Fruit fly (Drosophila melanogaster) whole organism, embryonic: ENCODE measurements around the gene P5CDh2.

Experiments used
- Adf1 ChIP-seq: fragments of 200-800 bp; sonication (Bioruptor generic); IDR thresholded peaks from 2 replicates; pipeline ENCODE4 v1.3.6; 2022; ENCODE audit warnings: missing biosample characterization, missing genetic modification characterization
- Awh ChIP-seq: fragments of 200-800 bp; sonication (Bioruptor generic); IDR thresholded peaks from 2 replicates; pipeline ENCODE4, ENCODE4 v1.3.6; 2022; ENCODE audit warnings: missing biosample characterization, missing genetic modification characterization
- B-H1 ChIP-seq: fragments of 200-800 bp; sonication (Bioruptor generic); IDR thresholded peaks from 3 replicates; pipeline ENCODE4 v1.3.6; 2022; ENCODE audit warnings: missing biosample characterization, missing genetic modification characterization
- Bgb ChIP-seq: fragments of 200-800 bp; sonication (Bioruptor generic); IDR thresholded peaks from 2 replicates; pipeline ENCODE4 v1.3.6; 2022; ENCODE audit warnings: missing biosample characterization, missing genetic modification characterization; ENCODE audit not compliant: partially characterized antibody
- Blimp-1 ChIP-seq: fragments of 200-800 bp; sonication (Bioruptor generic); optimal IDR thresholded peaks from 3 replicates; lab custom pipeline; 2018; ENCODE audit warnings: missing biosample characterization, missing genetic modification characterization, mild to moderate bottlenecking, moderate library complexity, missing genetic modification reagents
- CG10267 ChIP-seq: fragments of 200-800 bp; sonication (Bioruptor generic); optimal IDR thresholded peaks from 2 replicates; lab custom pipeline; 2018; ENCODE audit warnings: missing biosample characterization, mild to moderate bottlenecking, missing genetic modification characterization, moderate library complexity
- CG12219 ChIP-seq: fragments of 200-800 bp; sonication (Bioruptor generic); optimal IDR thresholded peaks from 3 replicates; lab custom pipeline; 2018; ENCODE audit warnings: missing biosample characterization, mild to moderate bottlenecking, missing genetic modification characterization
- CG12659 ChIP-seq: fragments of 200-800 bp; sonication (Bioruptor generic); optimal IDR thresholded peaks from 3 replicates; lab custom pipeline; 2017; ENCODE audit warnings: mild to moderate bottlenecking, missing biosample characterization, missing genetic modification reagents, missing genetic modification characterization
- CG14860 ChIP-seq: fragments of 200-800 bp; sonication (Bioruptor generic); IDR thresholded peaks from 3 replicates; pipeline ENCODE4 v1.3.6; 2022; ENCODE audit warnings: missing biosample characterization, missing genetic modification characterization; ENCODE audit not compliant: partially characterized antibody
- CG15073 ChIP-seq: fragments of 200-800 bp; sonication (Bioruptor generic); optimal IDR thresholded peaks from 2 replicates; lab custom pipeline; 2016; ENCODE audit warnings: missing biosample characterization, missing genetic modification characterization
- CG17359 ChIP-seq: fragments of 200-800 bp; sonication (Bioruptor generic); optimal IDR thresholded peaks from 3 replicates; lab custom pipeline; 2018; ENCODE audit warnings: missing biosample characterization, mild to moderate bottlenecking, missing genetic modification characterization, moderate library complexity
- CG18619 ChIP-seq: fragments of 200-800 bp; sonication (Bioruptor generic); optimal IDR thresholded peaks from 3 replicates; lab custom pipeline; 2017; ENCODE audit warnings: missing biosample characterization, mild to moderate bottlenecking, missing genetic modification characterization
- CG31224 ChIP-seq: fragments of 200-800 bp; sonication (Bioruptor generic); IDR thresholded peaks from 2 replicates; pipeline ENCODE4 v1.3.6; 2022; ENCODE audit warnings: missing biosample characterization, missing genetic modification characterization
- CG3281 ChIP-seq: fragments of 200-800 bp; sonication (Bioruptor generic); optimal IDR thresholded peaks from 3 replicates; lab custom pipeline; 2017; ENCODE audit warnings: missing biosample characterization, mild to moderate bottlenecking, missing genetic modification characterization
- CG4360 ChIP-seq: fragments of 200-800 bp; sonication (Bioruptor generic); IDR thresholded peaks from 2 replicates; pipeline ENCODE4 v1.3.6; 2022; ENCODE audit warnings: missing biosample characterization, missing genetic modification characterization
- CG4854 ChIP-seq: fragments of 200-800 bp; sonication (Bioruptor generic); optimal IDR thresholded peaks from 2 replicates; lab custom pipeline; 2016; ENCODE audit warnings: missing biosample characterization, missing genetic modification characterization, inconsistent platforms
- CG7372 ChIP-seq: fragments of 200-800 bp; sonication (Bioruptor generic); IDR thresholded peaks from 2 replicates; pipeline ENCODE4 v1.3.6; 2022; ENCODE audit warnings: missing biosample characterization, missing genetic modification characterization
- CG7839 ChIP-seq: fragments of 200-800 bp; sonication (Bioruptor generic); optimal IDR thresholded peaks from 3 replicates; lab custom pipeline; 2018; ENCODE audit warnings: missing biosample characterization, mild to moderate bottlenecking, missing genetic modification characterization, moderate library complexity
- CG7963 ChIP-seq: fragments of 200-800 bp; sonication (Bioruptor generic); IDR thresholded peaks from 3 replicates; pipeline ENCODE4 v1.3.6; 2022; ENCODE audit warnings: missing biosample characterization, missing genetic modification characterization; ENCODE audit not compliant: partially characterized antibody
- CG8388 ChIP-seq: fragments of 200-800 bp; sonication (Bioruptor generic); optimal IDR thresholded peaks from 2 replicates; lab custom pipeline; 2019; ENCODE audit warnings: missing biosample characterization, mild to moderate bottlenecking, missing genetic modification characterization, moderate library complexity
- CG9932 ChIP-seq: fragments of 200-800 bp; sonication (Bioruptor generic); IDR thresholded peaks from 2 replicates; pipeline ENCODE4 v1.3.6; 2022; ENCODE audit warnings: missing biosample characterization, missing genetic modification characterization
- CrebB ChIP-seq: fragments of 200-800 bp; sonication (Bioruptor generic); optimal IDR thresholded peaks from 3 replicates; lab custom pipeline; 2018; ENCODE audit warnings: missing biosample characterization, mild to moderate bottlenecking, missing genetic modification characterization
- D ChIP-seq, 2 experiments: fragments of 200-800 bp in 1 of 2; fragments of >200 bp in 1 of 2; sonication (Bioruptor generic) in 1 of 2; optimal IDR thresholded peaks; 2 replicates in 1 of 2; 3 replicates in 1 of 2; lab custom pipeline; 2017; ENCODE audit warnings: mild to moderate bottlenecking in 1 of 2, missing biosample characterization in 1 of 2, missing genetic modification characterization in 1 of 2, missing genetic modification reagents in 1 of 2
- Dbx ChIP-seq: fragments of 200-800 bp; sonication (Bioruptor generic); IDR thresholded peaks from 3 replicates; pipeline ENCODE4 v1.3.6; 2022; ENCODE audit warnings: missing biosample characterization, missing genetic modification characterization
- Dll ChIP-seq: fragments of 200-800 bp; sonication (Bioruptor generic); IDR thresholded peaks from 4 replicates; pipeline ENCODE4 v1.3.6; 2022; ENCODE audit warnings: missing biosample characterization, missing genetic modification characterization; ENCODE audit not compliant: partially characterized antibody
- Dref ChIP-seq: fragments of 200-800 bp; sonication (Bioruptor generic); IDR thresholded peaks from 2 replicates; pipeline ENCODE4 v1.3.6; 2022; ENCODE audit warnings: missing biosample characterization, missing genetic modification characterization
- E2f2 ChIP-seq: fragments of 200-800 bp; sonication (Bioruptor generic); IDR thresholded peaks from 2 replicates; pipeline ENCODE4 v1.3.6; 2022; ENCODE audit warnings: missing biosample characterization, missing genetic modification characterization
- Lim3 ChIP-seq: fragments of 200-800 bp; sonication (Bioruptor generic); IDR thresholded peaks from 2 replicates; pipeline ENCODE4 v1.3.6; 2022; ENCODE audit warnings: missing biosample characterization, missing genetic modification characterization
- Mes4 ChIP-seq: fragments of 200-800 bp; sonication (Bioruptor generic); optimal IDR thresholded peaks from 2 replicates; lab custom pipeline; 2016; ENCODE audit warnings: missing biosample characterization, missing genetic modification characterization
- NC2α ChIP-seq: fragments of 200-800 bp; sonication (Bioruptor generic); optimal IDR thresholded peaks from 2 replicates; lab custom pipeline; 2016; ENCODE audit warnings: missing biosample characterization, missing genetic modification characterization
- PHDP ChIP-seq: fragments of 200-800 bp; sonication (Bioruptor generic); optimal IDR thresholded peaks from 3 replicates; lab custom pipeline; 2018; ENCODE audit warnings: missing biosample characterization, mild to moderate bottlenecking, missing genetic modification characterization, moderate library complexity
- Spps ChIP-seq: fragments of 200-800 bp; sonication (Bioruptor generic); optimal IDR thresholded peaks from 2 replicates; lab custom pipeline; 2018; ENCODE audit warnings: missing biosample characterization, mild to moderate bottlenecking, missing genetic modification characterization
- cas ChIP-seq: fragments of 200-800 bp; sonication (Bioruptor generic); IDR thresholded peaks from 2 replicates; pipeline ENCODE4 v1.3.6; 2022; ENCODE audit warnings: missing biosample characterization, missing genetic modification characterization
- emc ChIP-seq: fragments of 200-800 bp; sonication (Bioruptor generic); optimal IDR thresholded peaks from 2 replicates; lab custom pipeline; 2016; ENCODE audit warnings: missing biosample characterization, missing genetic modification characterization
- gce ChIP-seq: fragments of 200-800 bp; sonication (Bioruptor generic); IDR thresholded peaks from 3 replicates; pipeline ENCODE4 v1.3.6; 2022; ENCODE audit warnings: missing biosample characterization, missing genetic modification characterization
- lbe ChIP-seq: fragments of 200-800 bp; sonication (Bioruptor generic); optimal IDR thresholded peaks from 2 replicates; lab custom pipeline; 2016; ENCODE audit warnings: missing biosample characterization, mild to moderate bottlenecking, missing genetic modification characterization
- mam ChIP-seq: fragments of 200-800 bp; sonication (Bioruptor generic); optimal IDR thresholded peaks from 3 replicates; lab custom pipeline; 2016; ENCODE audit warnings: missing biosample characterization, missing genetic modification characterization
- sc ChIP-seq, 3 experiments: fragments of >200 bp in 2 of 3; fragments of 200-800 bp in 1 of 3; sonication (Bioruptor generic) in 1 of 3; optimal IDR thresholded peaks; 2 replicates in 2 of 3; 3 replicates in 1 of 3; lab custom pipeline; 2017; ENCODE audit warnings: mild to moderate bottlenecking in 1 of 3, missing biosample characterization in 1 of 3, missing genetic modification characterization in 1 of 3, missing genetic modification reagents in 1 of 3
- scrt ChIP-seq: fragments of 200-800 bp; sonication (Bioruptor generic); optimal IDR thresholded peaks from 2 replicates; lab custom pipeline; 2018; ENCODE audit warnings: missing biosample characterization, mild to moderate bottlenecking, missing genetic modification characterization, moderate library complexity
- slbo ChIP-seq: fragments of 200-800 bp; sonication (Bioruptor generic); IDR thresholded peaks from 2 replicates; pipeline ENCODE4 v1.3.6; 2022; ENCODE audit warnings: missing biosample characterization, missing genetic modification characterization
- slp2 ChIP-seq: fragments of 200-800 bp; sonication (Bioruptor generic); optimal IDR thresholded peaks from 2 replicates; lab custom pipeline; 2016; ENCODE audit warnings: missing biosample characterization, missing genetic modification characterization
- tin ChIP-seq: fragments of 200-800 bp; sonication (Bioruptor generic); optimal IDR thresholded peaks from 3 replicates; lab custom pipeline; 2016; ENCODE audit warnings: missing biosample characterization, missing genetic modification characterization
- trem ChIP-seq: fragments of 200-800 bp; optimal IDR thresholded peaks from 3 replicates; lab custom pipeline; 2019; ENCODE audit warnings: missing biosample characterization, mild to moderate bottlenecking, missing genetic modification characterization, moderate library complexity
- wor ChIP-seq: fragments of 200-800 bp; sonication (Bioruptor generic); IDR thresholded peaks from 2 replicates; pipeline ENCODE4 v1.3.6; 2022; ENCODE audit warnings: missing biosample characterization, missing genetic modification characterization
- zen ChIP-seq: fragments of 200-800 bp; sonication (Bioruptor generic); optimal IDR thresholded peaks from 3 replicates; lab custom pipeline; 2018; ENCODE audit warnings: missing biosample characterization, mild to moderate bottlenecking, missing genetic modification characterization, moderate library complexity

The P5CDh2 gene

DNA sequence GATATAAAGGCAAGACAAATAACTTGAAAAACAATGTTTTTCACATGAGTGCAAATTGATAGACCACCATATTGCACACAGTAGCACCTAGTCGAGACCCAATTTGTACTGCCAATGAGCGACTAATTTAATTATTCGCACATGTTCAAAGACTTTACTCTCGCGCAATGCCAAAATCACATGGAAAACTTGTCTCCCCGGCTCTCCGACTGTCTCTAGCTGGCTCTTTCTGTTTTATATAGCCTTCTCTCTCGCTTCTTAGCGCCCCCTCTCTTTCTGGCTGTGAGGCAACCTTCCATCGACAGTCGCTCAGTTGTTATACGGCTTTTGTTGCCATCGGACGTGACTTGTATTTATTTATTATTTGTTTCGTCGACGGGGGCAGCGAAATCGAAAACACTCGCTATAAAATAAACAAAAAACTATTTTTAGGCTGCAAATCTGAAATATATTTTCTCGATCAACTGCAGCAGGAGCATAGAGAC, 2.7 kb upstream of the P5CDh2 start, which contains the start of gene CG6656 (continued):
- TF ChIP-seq sc (optimal IDR thresholded peaks at IDR 0.05; lab: Kevin White, UChicago) (no peak), sc (GFP tag; optimal IDR thresholded peaks at IDR 0.05; lab: Kevin White, UChicago) (no peak), CG7372 (no peak), CG18619 (GFP tag; lab: Kevin White, UChicago) (peak; percentile 5), CG12219 (GFP tag; lab: Kevin White, UChicago) (no peak), CG8388 (no peak), emc (GFP tag; lab: Kevin White, UChicago) (no peak), Dref (no peak), CG7839 (tag; lab: Kevin White, UChicago) (no peak), CrebB (tag; lab: Kevin White, UChicago) (peak; percentile 8), trem (tag; lab: Kevin White, UChicago) (no peak), CG3281 (GFP tag; lab: Kevin White, UChicago) (no peak), wor (no peak), CG9932 (GFP tag; lab: Robert Waterston, UW) (0 out of 2 replicates have a peak, but pooled peaks have one; percentile 19), Awh (GFP tag; lab: Robert Waterston, UW) (no peak), CG7963 (GFP tag; lab: Robert Waterston, UW) (no peak), Mes4 (GFP tag; lab: Kevin White, UChicago) (no peak), CG12659 (GFP tag; lab: Kevin White, UChicago) (peak; percentile 3), Spps (tag; lab: Kevin White, UChicago) (no peak), Dll (0 out of 4 replicates have a peak, but pooled peaks have one; percentile 8), CG31224 (no peak), gce (GFP tag; lab: Robert Waterston, UW) (no peak), B-H1 (GFP tag; lab: Robert Waterston, UW) (no peak), CG17359 (tag; lab: Kevin White, UChicago) (no peak), tin (GFP tag; lab: Kevin White, UChicago) (no peak), PHDP (tag; lab: Kevin White, UChicago) (no peak), scrt (GFP tag; lab: Kevin White, UChicago) (no peak), Lim3 (GFP tag; lab: Robert Waterston, UW) (no peak), D (optimal IDR thresholded peaks at IDR 0.05; lab: Kevin White, UChicago) (no peak), D (GFP tag; optimal IDR thresholded peaks at IDR 0.05; lab: Kevin White, UChicago) (no peak), CG4360 (GFP tag; lab: Robert Waterston, UW) (no peak), slp2 (GFP tag; lab: Kevin White, UChicago) (no peak), Adf1 (GFP tag; lab: Robert Waterston, UW) (no peak; the same call in 1 of the 2 replicates), NC2α (no peak), cas (GFP tag; lab: Robert Waterston, UW) (no peak), CG15073 (no peak), Blimp-1 (no peak), CG14860 (GFP tag; lab: Robert Waterston, UW) (0 out of 3 replicates have a peak, but pooled peaks have one; percentile 28), slbo (peak; percentile 24; the same call in 1 of the 2 replicates), lbe (GFP tag; lab: Kevin White, UChicago) (peak; percentile 67), CG10267 (tag; lab: Kevin White, UChicago) (peak; percentile 6), CG4854 (GFP tag; lab: Kevin White, UChicago) (no peak), Bgb (GFP tag; lab: Robert Waterston, UW) (peak; percentile 38; the same call in 1 of the 2 replicates), zen (tag; lab: Kevin White, UChicago) (no peak), Dbx (GFP tag; lab: Robert Waterston, UW) (peak; percentile 32; the same call in 1 of the 3 replicates), E2f2 (GFP tag; lab: Robert Waterston, UW) (no peak; the same call in 1 of the 2 replicates), mam (GFP tag; lab: Kevin White, UChicago) (no peak)
